Worm (Caenorhabditis elegans) whole organism, late embryonic: ENCODE measurements around the gene T27E4.5.

Source experiments
- C08G9.2 ChIP-seq: sonication (generic microtip); optimal IDR thresholded peaks from 2 replicates; lab custom pipeline; 2016; ENCODE audit warnings: mild to moderate bottlenecking, missing genetic modification characterization, moderate library complexity, missing compliant biosample characterization
- F13H6.1 ChIP-seq: sonication (generic microtip); optimal IDR thresholded peaks from 2 replicates; lab custom pipeline; 2016; ENCODE audit warnings: missing genetic modification characterization, missing compliant biosample characterization
- K02D7.2 ChIP-seq: sonication (generic microtip); optimal IDR thresholded peaks from 2 replicates; lab custom pipeline; 2017; ENCODE audit warnings: mild to moderate bottlenecking, missing genetic modification characterization, missing compliant biosample characterization
- K09A11.1 ChIP-seq: sonication (generic microtip); optimal IDR thresholded peaks from 2 replicates; lab custom pipeline; 2017; ENCODE audit warnings: antibody characterized with exemption, mild to moderate bottlenecking, missing genetic modification characterization, missing compliant biosample characterization; ENCODE audit not compliant: insufficient read depth
- T23F11.4 ChIP-seq: fragments of 200-800 bp; sonication (Bioruptor generic); optimal IDR thresholded peaks from 2 replicates; lab custom pipeline; 2018; ENCODE audit warnings: mild to moderate bottlenecking, missing genetic modification characterization, missing compliant biosample characterization
- ahr-1 ChIP-seq: sonication (generic microtip); optimal IDR thresholded peaks from 2 replicates; lab custom pipeline; 2016; ENCODE audit warnings: missing genetic modification characterization, missing compliant biosample characterization
- ceh-14 ChIP-seq: sonication (generic microtip); optimal IDR thresholded peaks from 2 replicates; lab custom pipeline; 2016; ENCODE audit warnings: missing genotype, missing genetic modification characterization, missing compliant biosample characterization
- ceh-2 ChIP-seq: sonication (generic microtip); optimal IDR thresholded peaks from 2 replicates; lab custom pipeline; 2016; ENCODE audit warnings: missing genotype, missing genetic modification characterization, missing compliant biosample characterization
- ceh-30 ChIP-seq: fragments of 150-350 bp; optimal IDR thresholded peaks from 2 replicates; lab custom pipeline; 2014; ENCODE audit warnings: missing biosample characterization, missing genetic modification characterization
- ceh-34 ChIP-seq: sonication (generic microtip); optimal IDR thresholded peaks from 2 replicates; lab custom pipeline; 2016; ENCODE audit warnings: mild to moderate bottlenecking, missing genetic modification characterization, missing compliant biosample characterization
- ceh-6 ChIP-seq: fragments of 200-800 bp; sonication (Bioruptor generic); optimal IDR thresholded peaks from 2 replicates; lab custom pipeline; 2018; ENCODE audit warnings: mild to moderate bottlenecking, missing genetic modification characterization, missing compliant biosample characterization
- dmd-4 ChIP-seq: sonication (generic microtip); optimal IDR thresholded peaks from 2 replicates; lab custom pipeline; 2016; ENCODE audit warnings: borderline replicate concordance, missing genetic modification characterization, missing compliant biosample characterization
- elt-2 ChIP-seq: sonication (generic microtip); optimal IDR thresholded peaks from 2 replicates; lab custom pipeline; 2016; ENCODE audit warnings: missing genetic modification reagents, missing genetic modification characterization, missing compliant biosample characterization
- elt-4 ChIP-seq: sonication (generic microtip); optimal IDR thresholded peaks from 2 replicates; lab custom pipeline; 2016; ENCODE audit warnings: missing genetic modification characterization, missing compliant biosample characterization
- ets-4 ChIP-seq: sonication (generic microtip); optimal IDR thresholded peaks from 2 replicates; lab custom pipeline; 2016; ENCODE audit warnings: missing genetic modification characterization, missing compliant biosample characterization
- fkh-10 ChIP-seq: fragments of 150-350 bp; optimal IDR thresholded peaks from 2 replicates; lab custom pipeline; 2014; ENCODE audit warnings: missing biosample characterization, missing genetic modification reagents, missing genetic modification characterization
- fkh-6 ChIP-seq: sonication (generic microtip); optimal IDR thresholded peaks from 2 replicates; lab custom pipeline; 2016; ENCODE audit warnings: missing genetic modification characterization, missing compliant biosample characterization
- hlh-6 ChIP-seq: sonication (generic microtip); optimal IDR thresholded peaks from 2 replicates; lab custom pipeline; 2016; ENCODE audit warnings: missing genotype, missing genetic modification characterization, missing compliant biosample characterization
- hlh-8 ChIP-seq: sonication (generic microtip); optimal IDR thresholded peaks from 2 replicates; lab custom pipeline; 2016; ENCODE audit warnings: missing genotype, missing genetic modification characterization, missing compliant biosample characterization
- lim-6 ChIP-seq: sonication (generic microtip); optimal IDR thresholded peaks from 2 replicates; lab custom pipeline; 2016; ENCODE audit warnings: missing genetic modification characterization, missing compliant biosample characterization
- lin-11 ChIP-seq: fragments of 200-800 bp; sonication (Bioruptor generic); optimal IDR thresholded peaks from 2 replicates; lab custom pipeline; 2018; ENCODE audit warnings: mild to moderate bottlenecking, missing genetic modification characterization, missing compliant biosample characterization
- madf-2 ChIP-seq: sonication (generic microtip); optimal IDR thresholded peaks from 2 replicates; lab custom pipeline; 2017; ENCODE audit warnings: missing genetic modification characterization, missing compliant biosample characterization
- nhr-11 ChIP-seq: fragments of 150-350 bp; optimal IDR thresholded peaks from 2 replicates; lab custom pipeline; 2014; ENCODE audit warnings: missing biosample characterization, missing genetic modification characterization
- nhr-232 ChIP-seq: sonication (generic microtip); optimal IDR thresholded peaks from 2 replicates; lab custom pipeline; 2016; ENCODE audit warnings: missing genetic modification characterization, missing compliant biosample characterization
- npax-4 ChIP-seq: sonication (generic microtip); optimal IDR thresholded peaks from 2 replicates; lab custom pipeline; 2016; ENCODE audit warnings: missing genetic modification characterization, missing compliant biosample characterization
- pag-3 ChIP-seq: sonication (generic microtip); optimal IDR thresholded peaks from 2 replicates; lab custom pipeline; 2016; ENCODE audit warnings: missing compliant biosample characterization, missing genetic modification characterization, borderline replicate concordance
- pax-1 ChIP-seq: fragments of 150-350 bp; optimal IDR thresholded peaks from 2 replicates; lab custom pipeline; 2014; ENCODE audit warnings: missing biosample characterization, missing genetic modification characterization
- pha-4 ChIP-seq: fragments of 150-350 bp; optimal IDR thresholded peaks from 2 replicates; lab custom pipeline; 2018; ENCODE audit warnings: missing biosample characterization, missing genetic modification reagents, missing genetic modification characterization
- pqm-1 ChIP-seq: sonication (generic microtip); optimal IDR thresholded peaks from 2 replicates; lab custom pipeline; 2016; ENCODE audit warnings: missing genetic modification characterization, missing compliant biosample characterization
- pros-1 ChIP-seq: fragments of 150-350 bp; optimal IDR thresholded peaks from 2 replicates; lab custom pipeline; 2014; ENCODE audit warnings: missing biosample characterization, missing genetic modification reagents, missing genetic modification characterization
- rnt-1 ChIP-seq: sonication (generic microtip); optimal IDR thresholded peaks from 2 replicates; lab custom pipeline; 2016; ENCODE audit warnings: missing genetic modification characterization, missing compliant biosample characterization
- sox-2 ChIP-seq: fragments of 200-800 bp; sonication (Bioruptor generic); IDR thresholded peaks from 2 replicates; pipeline ENCODE4 v1.3.6; 2022; ENCODE audit warnings: missing genetic modification reagents, missing genetic modification characterization, missing compliant biosample characterization
- sox-4 ChIP-seq: sonication (generic microtip); optimal IDR thresholded peaks from 2 replicates; lab custom pipeline; 2017; ENCODE audit warnings: mild to moderate bottlenecking, missing genetic modification characterization, inconsistent platforms, missing compliant biosample characterization
- syd-9 ChIP-seq: sonication (generic microtip); optimal IDR thresholded peaks from 2 replicates; lab custom pipeline; 2016; ENCODE audit warnings: mild to moderate bottlenecking, missing genetic modification characterization, moderate library complexity, missing compliant biosample characterization
- tbx-7 ChIP-seq: sonication (generic microtip); optimal IDR thresholded peaks from 2 replicates; lab custom pipeline; 2016; ENCODE audit warnings: missing genotype, missing genetic modification characterization, missing compliant biosample characterization
- ttx-3 ChIP-seq: sonication (generic microtip); optimal IDR thresholded peaks from 2 replicates; lab custom pipeline; 2016; ENCODE audit warnings: missing genetic modification reagents, missing genetic modification characterization, missing compliant biosample characterization
- unc-55 ChIP-seq: sonication (generic microtip); optimal IDR thresholded peaks from 2 replicates; lab custom pipeline; 2017; ENCODE audit warnings: missing biosample characterization, missing genetic modification reagents, missing genetic modification characterization

The T27E4.5 gene

DNA sequence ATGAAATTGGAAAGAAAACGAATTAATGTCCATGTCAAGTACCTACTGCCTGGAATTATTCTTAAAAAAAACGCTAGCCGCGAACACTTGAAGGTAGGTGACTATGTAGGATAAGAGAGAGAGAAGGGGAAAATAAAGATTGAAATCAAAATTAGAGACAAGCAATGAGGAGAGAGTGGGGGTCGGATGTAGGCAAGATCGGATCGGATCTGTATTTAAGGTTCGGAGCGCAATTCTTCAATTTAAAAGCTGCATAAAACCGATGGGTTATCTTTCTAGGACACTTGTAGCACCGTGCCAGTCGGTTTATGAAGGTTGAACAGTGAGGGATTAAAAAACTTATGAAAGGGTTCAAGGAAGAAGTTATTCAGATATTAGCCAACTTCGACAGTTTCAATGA lies 6.4 kb downstream of the T27E4.5 start:
- TF ChIP-seq pha-4 (tag; lab: Kevin White, UChicago): no peak
- no peak for TF ChIP-seq nhr-11 (tag; lab: Kevin White, UChicago)
- no peak for TF ChIP-seq fkh-6 (tag; lab: Kevin White, UChicago)
- TF ChIP-seq unc-55 (GFP tag; lab: Kevin White, UChicago): no peak

DNA sequence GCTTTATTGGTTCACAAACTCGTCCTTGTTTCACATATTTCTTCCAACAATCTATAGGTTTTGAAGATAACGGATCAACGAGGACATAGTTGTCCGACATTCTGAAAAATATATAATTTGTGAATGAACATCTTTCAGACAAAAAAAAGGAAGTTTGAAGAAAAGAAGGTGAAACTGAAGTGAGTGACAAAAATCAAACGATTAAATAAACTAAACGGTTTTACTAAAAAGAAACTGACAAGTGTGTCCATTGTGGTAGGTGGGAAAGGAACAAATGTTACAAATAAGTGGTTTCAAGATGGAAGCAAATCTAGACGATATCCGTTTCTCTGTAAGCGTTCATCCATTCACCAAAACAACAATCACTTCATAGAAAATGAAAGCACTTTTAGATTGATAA lies 7.2 kb downstream of the T27E4.5 start, which contains the start of gene C25E10.12:
TSS of gene C25E10.12 (minus strand) at position 101 of the 400 bp plus-strand sequence.
- TF ChIP-seq ttx-3 (tag; lab: Kevin White, UChicago) (no peak), elt-2 (no peak), lim-6 (tag; lab: Kevin White, UChicago) (no peak), ceh-2 (no peak), F13H6.1 (tag; lab: Kevin White, UChicago) (no peak), K02D7.2 (no peak), elt-4 (tag; lab: Kevin White, UChicago) (no peak), nhr-232 (tag; lab: Kevin White, UChicago) (no peak), sox-2 (no peak), ceh-30 (no peak), npax-4 (no peak), ahr-1 (tag; lab: Kevin White, UChicago) (no peak), ceh-14 (no peak), fkh-6 (tag; lab: Kevin White, UChicago) (no peak), lin-11 (no peak), fkh-10 (GFP tag; lab: Kevin White, UChicago) (no peak), rnt-1 (tag; lab: Kevin White, UChicago) (no peak), hlh-6 (no peak), madf-2 (tag; lab: Kevin White, UChicago) (no peak)
- TF ChIP-seq, all 69 proteins: peak for 0

DNA sequence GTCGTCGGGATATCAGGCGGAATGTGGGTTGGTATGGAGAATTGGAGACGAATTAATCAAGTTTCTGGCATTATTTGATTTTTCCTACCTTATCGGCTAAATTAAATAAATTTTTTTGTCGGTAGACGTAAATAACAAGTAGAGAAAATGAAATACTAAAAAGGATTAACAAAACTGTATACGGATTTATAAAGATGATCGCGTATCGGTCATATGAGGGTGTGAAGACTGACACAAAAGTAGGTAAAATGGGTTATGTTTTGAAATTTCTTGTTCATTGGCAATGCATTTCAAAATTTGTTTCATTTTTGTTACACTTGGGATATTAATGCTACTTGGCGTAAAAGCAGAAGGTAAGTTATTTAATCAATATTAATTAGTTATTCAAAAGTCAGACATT lies 10.1 kb downstream of the T27E4.5 start, which contains the start of the genes C25E10.16 and C25E10.13:
TSS of gene C25E10.16 (minus strand) at position 101 of the 400 bp plus-strand sequence.
TSS of gene C25E10.13 (plus strand) at position 256 of the 400 bp plus-strand sequence.
- TF ChIP-seq ahr-1 (tag; lab: Kevin White, UChicago): no peak
- TF ChIP-seq pax-1 (tag; lab: Kevin White, UChicago): no peak
- no peak for TF ChIP-seq K09A11.1 (tag; lab: Kevin White, UChicago)
- no peak for TF ChIP-seq sox-4 (tag; lab: Kevin White, UChicago)
- no peak for TF ChIP-seq C08G9.2 (tag; lab: Kevin White, UChicago)
- TF ChIP-seq pha-4 (tag; lab: Kevin White, UChicago): no peak
- TF ChIP-seq ceh-6 (GFP tag; lab: Kevin White, UChicago): no peak

DNA sequence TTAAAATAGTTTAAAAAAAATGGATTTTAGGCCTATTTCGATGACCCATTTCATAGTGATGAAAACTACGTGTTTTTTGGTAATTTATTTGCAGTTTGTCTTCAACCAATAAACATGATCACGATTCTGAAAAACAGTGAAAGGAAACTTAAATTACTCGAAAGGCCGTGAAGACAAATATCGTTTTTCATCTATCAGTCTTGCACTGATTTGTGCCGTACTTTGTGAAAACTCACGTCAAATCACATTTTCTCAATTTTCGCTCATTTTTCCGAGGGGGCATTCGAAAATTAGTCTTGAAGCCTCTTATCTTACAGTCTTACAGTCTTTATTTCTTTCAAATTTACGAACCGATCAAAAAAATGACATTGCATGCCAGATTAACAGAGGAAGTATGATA lies 11.0 kb downstream of the T27E4.5 start, which contains the start of gene C25E10.11:
TSS of gene C25E10.11 (minus strand) at position 101 of the 400 bp plus-strand sequence.
- TF ChIP-seq pqm-1: no peak
- no peak for TF ChIP-seq pros-1
- TF ChIP-seq syd-9 (tag; lab: Kevin White, UChicago): no peak
- TF ChIP-seq pax-1 (tag; lab: Kevin White, UChicago): no peak
- TF ChIP-seq pha-4 (tag; lab: Kevin White, UChicago): no peak
- no peak for TF ChIP-seq sox-2
- no peak for TF ChIP-seq hlh-8 (tag; lab: Kevin White, UChicago)
- TF ChIP-seq tbx-7 (tag; lab: Kevin White, UChicago): no peak
- TF ChIP-seq ets-4 (tag; lab: Kevin White, UChicago): no peak
- no peak for TF ChIP-seq pag-3 (tag; lab: Kevin White, UChicago)
- no peak for TF ChIP-seq ceh-14
- no peak for TF ChIP-seq dmd-4
- TF ChIP-seq T23F11.4 (GFP tag; lab: Kevin White, UChicago): no peak
- TF ChIP-seq ceh-34 (tag; lab: Kevin White, UChicago): no peak
